Fruit fly (Drosophila melanogaster) whole organism, embryonic: ENCODE results near the gene Atg12.

Experiments used
- Atf3 ChIP-seq: fragments of 200-800 bp; sonication (Bioruptor generic); optimal IDR thresholded peaks from 3 replicates; lab custom pipeline; 2016; ENCODE audit warnings: missing biosample characterization, missing genetic modification characterization
- Awh ChIP-seq: fragments of 200-800 bp; sonication (Bioruptor generic); IDR thresholded peaks from 2 replicates; pipeline ENCODE4, ENCODE4 v1.3.6; 2022; ENCODE audit warnings: missing biosample characterization, missing genetic modification characterization
- BEAF-32 ChIP-seq: fragments of 200-800 bp; sonication (Bioruptor generic); optimal IDR thresholded peaks from 3 replicates; lab custom pipeline; 2017; ENCODE audit warnings: missing biosample characterization, missing genetic modification characterization, mild to moderate bottlenecking, moderate library complexity, missing genetic modification reagents
- CG11085 ChIP-seq: fragments of 200-800 bp; sonication (Bioruptor generic); IDR thresholded peaks from 2 replicates; pipeline ENCODE4 v1.3.6; 2022; ENCODE audit warnings: missing biosample characterization, missing genetic modification characterization
- CG12299 ChIP-seq: fragments of 200-800 bp; sonication (Bioruptor generic); optimal IDR thresholded peaks from 2 replicates; lab custom pipeline; 2018; ENCODE audit warnings: missing biosample characterization, mild to moderate bottlenecking, missing genetic modification characterization
- CG12769 ChIP-seq: fragments of 200-800 bp; sonication (Bioruptor generic); optimal IDR thresholded peaks from 2 replicates; lab custom pipeline; 2019; ENCODE audit warnings: missing biosample characterization, mild to moderate bottlenecking, missing genetic modification characterization, moderate library complexity
- CG15011 ChIP-seq: fragments of 200-800 bp; sonication (Bioruptor generic); optimal IDR thresholded peaks from 3 replicates; lab custom pipeline; 2018; ENCODE audit warnings: missing biosample characterization, mild to moderate bottlenecking, missing genetic modification characterization
- CG1529 ChIP-seq: fragments of 200-800 bp; sonication (Bioruptor generic); optimal IDR thresholded peaks from 3 replicates; lab custom pipeline; 2018; ENCODE audit warnings: missing biosample characterization, missing genetic modification characterization
- CG17612 ChIP-seq: fragments of 200-800 bp; sonication (Bioruptor generic); IDR thresholded peaks from 2 replicates; pipeline ENCODE4 v1.3.6; 2022; ENCODE audit warnings: missing biosample characterization, missing genetic modification characterization
- CG1792 ChIP-seq: fragments of 200-800 bp; sonication (Bioruptor generic); optimal IDR thresholded peaks from 2 replicates; lab custom pipeline; 2016; ENCODE audit warnings: missing biosample characterization, missing genetic modification characterization
- CG18011 ChIP-seq: fragments of 200-800 bp; sonication (Bioruptor generic); optimal IDR thresholded peaks from 2 replicates; lab custom pipeline; 2017; ENCODE audit warnings: missing biosample characterization, missing genetic modification characterization, mild to moderate bottlenecking, moderate library complexity, missing genotype
- CG2678 ChIP-seq: fragments of 200-800 bp; sonication (Bioruptor generic); optimal IDR thresholded peaks from 3 replicates; lab custom pipeline; 2019; ENCODE audit warnings: missing biosample characterization, mild to moderate bottlenecking, missing genetic modification characterization, moderate library complexity
- CG2712 ChIP-seq: fragments of 200-800 bp; optimal IDR thresholded peaks from 3 replicates; lab custom pipeline; 2019; ENCODE audit warnings: missing biosample characterization, mild to moderate bottlenecking, missing genetic modification characterization, moderate library complexity
- CG3163 ChIP-seq: fragments of 200-800 bp; sonication (Bioruptor generic); optimal IDR thresholded peaks from 3 replicates; lab custom pipeline; 2016; ENCODE audit warnings: missing biosample characterization, missing genetic modification characterization
- CG34224 ChIP-seq: fragments of 200-800 bp; sonication (Bioruptor generic); IDR thresholded peaks from 3 replicates; pipeline ENCODE4 v1.3.6; 2022; ENCODE audit warnings: missing biosample characterization, missing genetic modification characterization; ENCODE audit not compliant: partially characterized antibody
- CG3726 ChIP-seq: fragments of 200-800 bp; sonication (Bioruptor generic); IDR thresholded peaks from 3 replicates; pipeline ENCODE4, ENCODE4 v1.3.6; 2022; ENCODE audit warnings: missing biosample characterization, missing genetic modification characterization
- CG6272 ChIP-seq: fragments of 200-800 bp; sonication (Bioruptor generic); IDR thresholded peaks from 2 replicates; pipeline ENCODE4 v1.3.6; 2022; ENCODE audit warnings: missing biosample characterization, missing genetic modification characterization
- CG9437 ChIP-seq: fragments of 200-800 bp; sonication (Bioruptor generic); optimal IDR thresholded peaks from 2 replicates; lab custom pipeline; 2018; ENCODE audit warnings: missing biosample characterization, mild to moderate bottlenecking, missing genetic modification characterization
- CoRest ChIP-seq: fragments of 200-800 bp; sonication (Bioruptor generic); optimal IDR thresholded peaks from 3 replicates; lab custom pipeline; 2018; ENCODE audit warnings: missing biosample characterization, mild to moderate bottlenecking, missing genetic modification characterization, moderate library complexity
- D19B ChIP-seq: fragments of 200-800 bp; sonication (Bioruptor generic); optimal IDR thresholded peaks from 2 replicates; lab custom pipeline; 2017; ENCODE audit warnings: missing biosample characterization, mild to moderate bottlenecking, missing genetic modification characterization
- Dad ChIP-seq: fragments of 200-800 bp; sonication (Bioruptor generic); optimal IDR thresholded peaks from 3 replicates; lab custom pipeline; 2016; ENCODE audit warnings: missing biosample characterization, missing genetic modification characterization
- Drgx ChIP-seq: fragments of 200-800 bp; sonication (Bioruptor generic); IDR thresholded peaks from 2 replicates; pipeline ENCODE4 v1.3.6; 2022; ENCODE audit warnings: missing biosample characterization, missing genetic modification characterization
- HLH3B ChIP-seq: fragments of 200-800 bp; sonication (Bioruptor generic); IDR thresholded peaks from 2 replicates; pipeline ENCODE4 v1.3.6; 2022; ENCODE audit warnings: missing biosample characterization, missing genetic modification characterization
- Hand ChIP-seq: fragments of 200-800 bp; sonication (Bioruptor generic); optimal IDR thresholded peaks from 2 replicates; lab custom pipeline; 2017; ENCODE audit warnings: mild to moderate bottlenecking, missing biosample characterization, missing genetic modification reagents, missing genetic modification characterization
- Lim3 ChIP-seq: fragments of 200-800 bp; sonication (Bioruptor generic); IDR thresholded peaks from 2 replicates; pipeline ENCODE4 v1.3.6; 2022; ENCODE audit warnings: missing biosample characterization, missing genetic modification characterization
- Myb ChIP-seq: fragments of 200-800 bp; sonication (Bioruptor generic); optimal IDR thresholded peaks from 2 replicates; lab custom pipeline; 2016; ENCODE audit warnings: missing biosample characterization, missing genetic modification characterization
- Scr ChIP-seq: fragments of 200-800 bp; sonication (Bioruptor generic); IDR thresholded peaks from 2 replicates; pipeline ENCODE4 v1.3.6; 2022; ENCODE audit warnings: missing biosample characterization, missing genetic modification characterization; ENCODE audit not compliant: partially characterized antibody
- danr ChIP-seq: fragments of 200-800 bp; sonication (Bioruptor generic); IDR thresholded peaks from 2 replicates; pipeline ENCODE4 v1.3.6; 2022; ENCODE audit warnings: missing biosample characterization, missing genetic modification characterization
- dmrt99B ChIP-seq: fragments of 200-800 bp; sonication (Bioruptor generic); optimal IDR thresholded peaks from 2 replicates; lab custom pipeline; 2018; ENCODE audit warnings: missing biosample characterization, mild to moderate bottlenecking, missing genetic modification characterization, moderate library complexity
- dpn ChIP-seq, 2 experiments: fragments of 200-800 bp; sonication (Bioruptor generic); optimal IDR thresholded peaks; 3 replicates each; lab custom pipeline; 2016; ENCODE audit warnings: missing biosample characterization in 2 of 2, missing genetic modification characterization in 2 of 2
- emc ChIP-seq: fragments of 200-800 bp; sonication (Bioruptor generic); optimal IDR thresholded peaks from 2 replicates; lab custom pipeline; 2016; ENCODE audit warnings: missing biosample characterization, missing genetic modification characterization
- ftz-f1 ChIP-seq: fragments of 200-800 bp; sonication (Bioruptor generic); optimal IDR thresholded peaks from 2 replicates; lab custom pipeline; 2016; ENCODE audit warnings: missing biosample characterization, missing genetic modification characterization
- gem ChIP-seq: fragments of 200-800 bp; sonication (Bioruptor generic); optimal IDR thresholded peaks from 2 replicates; lab custom pipeline; 2019; ENCODE audit warnings: missing biosample characterization, mild to moderate bottlenecking, missing genetic modification characterization, moderate library complexity
- gro ChIP-seq: fragments of 200-800 bp; sonication (Bioruptor generic); optimal IDR thresholded peaks from 2 replicates; lab custom pipeline; 2016; ENCODE audit warnings: missing biosample characterization, missing genetic modification characterization
- kay ChIP-seq: fragments of 200-800 bp; sonication (Bioruptor generic); optimal IDR thresholded peaks from 2 replicates; lab custom pipeline; 2016; ENCODE audit warnings: missing biosample characterization, missing genetic modification characterization
- lab ChIP-seq: fragments of 200-800 bp; sonication (Bioruptor generic); optimal IDR thresholded peaks from 3 replicates; lab custom pipeline; 2017; ENCODE audit warnings: missing biosample characterization, missing genetic modification characterization, mild to moderate bottlenecking, moderate library complexity, missing genetic modification reagents
- maf-S ChIP-seq: fragments of 200-800 bp; sonication (Bioruptor generic); optimal IDR thresholded peaks from 2 replicates; lab custom pipeline; 2016; ENCODE audit warnings: missing biosample characterization, missing genetic modification characterization
- org-1 ChIP-seq: fragments of 200-800 bp; sonication (Bioruptor generic); optimal IDR thresholded peaks from 2 replicates; lab custom pipeline; 2017; ENCODE audit warnings: missing biosample characterization, missing genetic modification characterization
- otp ChIP-seq: fragments of 200-800 bp; sonication (Bioruptor generic); IDR thresholded peaks from 3 replicates; pipeline ENCODE4, ENCODE4 v1.3.6; 2022; ENCODE audit warnings: missing biosample characterization, missing genetic modification characterization
- pnt ChIP-seq: fragments of 200-800 bp; sonication (Bioruptor generic); optimal IDR thresholded peaks from 3 replicates; lab custom pipeline; 2016; ENCODE audit warnings: missing biosample characterization, missing genetic modification characterization
- pum ChIP-seq: fragments of 200-800 bp; sonication (Bioruptor generic); optimal IDR thresholded peaks from 2 replicates; lab custom pipeline; 2016; ENCODE audit warnings: missing biosample characterization, missing genetic modification characterization
- shn ChIP-seq: fragments of 200-800 bp; sonication (Bioruptor generic); optimal IDR thresholded peaks from 3 replicates; lab custom pipeline; 2016; ENCODE audit warnings: missing biosample characterization, missing genetic modification characterization
- sisA ChIP-seq: fragments of 200-800 bp; sonication (Bioruptor generic); IDR thresholded peaks from 2 replicates; pipeline ENCODE4 v1.3.6; 2022; ENCODE audit warnings: missing biosample characterization, missing genetic modification characterization
- slp2 ChIP-seq: fragments of 200-800 bp; sonication (Bioruptor generic); optimal IDR thresholded peaks from 2 replicates; lab custom pipeline; 2016; ENCODE audit warnings: missing biosample characterization, missing genetic modification characterization
- so ChIP-seq: fragments of 200-800 bp; sonication (Bioruptor generic); IDR thresholded peaks from 3 replicates; pipeline ENCODE4 v1.3.6; 2022; ENCODE audit warnings: missing biosample characterization, missing genetic modification characterization
- sr ChIP-seq: fragments of 200-800 bp; sonication (Bioruptor generic); IDR thresholded peaks from 3 replicates; pipeline ENCODE4 v1.3.6; 2022; ENCODE audit warnings: missing biosample characterization, missing genetic modification characterization
- tgo ChIP-seq: fragments of 200-800 bp; sonication (Bioruptor generic); IDR thresholded peaks from 3 replicates; pipeline ENCODE4 v1.3.6; 2022; ENCODE audit warnings: missing biosample characterization, missing genetic modification characterization
- unc-4 ChIP-seq: fragments of 200-800 bp; sonication (Bioruptor generic); IDR thresholded peaks from 2 replicates; pipeline ENCODE4 v1.3.6; 2022; ENCODE audit warnings: missing biosample characterization, missing genetic modification characterization; ENCODE audit not compliant: partially characterized antibody
- unpg ChIP-seq: fragments of 200-800 bp; sonication (Bioruptor generic); optimal IDR thresholded peaks from 3 replicates; lab custom pipeline; 2018; ENCODE audit warnings: missing biosample characterization, mild to moderate bottlenecking, missing genetic modification characterization, moderate library complexity
- z ChIP-seq: fragments of 200-800 bp; sonication (Bioruptor generic); IDR thresholded peaks from 3 replicates; pipeline ENCODE4 v1.3.6; 2022; ENCODE audit warnings: missing biosample characterization, missing genetic modification characterization
- zfh2 ChIP-seq: fragments of 200-800 bp; sonication (Bioruptor generic); optimal IDR thresholded peaks from 2 replicates; lab custom pipeline; 2016; ENCODE audit warnings: missing biosample characterization, missing genetic modification characterization

Atg12 gene

DNA sequence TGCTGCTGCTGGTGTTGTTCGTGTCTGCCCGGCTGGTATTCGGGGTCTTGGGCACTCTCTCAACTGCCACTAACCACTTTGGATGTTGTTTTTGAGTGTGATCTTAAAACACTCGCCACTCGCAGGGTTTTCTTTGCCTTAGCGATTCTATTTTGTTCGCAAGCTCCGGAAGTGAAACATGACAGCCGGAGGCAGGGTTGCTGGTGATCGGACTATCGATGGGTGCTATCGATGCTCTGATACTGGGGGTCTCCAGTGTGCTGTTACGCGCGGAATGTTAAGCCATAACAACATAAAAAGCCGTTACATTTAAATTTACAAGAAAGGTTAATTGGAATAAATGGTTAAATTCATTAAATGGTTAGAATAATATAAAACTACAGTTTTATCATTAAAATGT lies 11.8 kb upstream of the Atg12 start, which contains the start of gene yps (continued):
- peak; percentile 80 for TF ChIP-seq ftz-f1 (GFP tag; lab: Kevin White, UChicago)
- no peak for TF ChIP-seq Lim3 (GFP tag; lab: Robert Waterston, UW)
- TF ChIP-seq CG6272, result peak; percentile 58; the same call in 1 of the 2 replicates
- TF ChIP-seq CG11085, result peak; percentile 90
- peak; percentile 89 for TF ChIP-seq BEAF-32
- TF ChIP-seq slp2 (GFP tag; lab: Kevin White, UChicago), result peak; percentile 93
- TF ChIP-seq sr (GFP tag; lab: Robert Waterston, UW), result peak; percentile 96
- TF ChIP-seq org-1 (GFP tag; lab: Kevin White, UChicago), result peak; percentile 94
- TF ChIP-seq sisA (GFP tag; lab: Robert Waterston, UW), result no peak; the same call in 1 of the 2 replicates
- TF ChIP-seq emc (GFP tag; lab: Kevin White, UChicago), result peak; percentile 86
- peak; percentile 95 for TF ChIP-seq Dad (GFP tag; lab: Kevin White, UChicago)
- TF ChIP-seq CG9437 (GFP tag; lab: Kevin White, UChicago), result peak; percentile 78
- TF ChIP-seq Drgx (GFP tag; lab: Robert Waterston, UW), result peak; percentile 71
- TF ChIP-seq dmrt99B, result peak; percentile 81
- TF ChIP-seq shn (GFP tag; lab: Kevin White, UChicago), result peak; percentile 93
- TF ChIP-seq CG15011 (GFP tag; lab: Kevin White, UChicago), result peak; percentile 94
- TF ChIP-seq kay, result peak; percentile 71
- TF ChIP-seq pum (GFP tag; lab: Kevin White, UChicago), result peak; percentile 74
- peak; percentile 79 for TF ChIP-seq Scr
- TF ChIP-seq CoRest, result peak; percentile 84
- TF ChIP-seq CG2712 (tag; lab: Kevin White, UChicago), result peak; percentile 91
- peak; percentile 92 for TF ChIP-seq Awh (GFP tag; lab: Robert Waterston, UW)
- peak; percentile 93 for TF ChIP-seq maf-S
- TF ChIP-seq so, result peak; percentile 90
- peak; percentile 86 for TF ChIP-seq CG12299 (tag; lab: Kevin White, UChicago)
- peak; percentile 74 for TF ChIP-seq unc-4
- peak; percentile 87 for TF ChIP-seq Atf3 (GFP tag; lab: Kevin White, UChicago)
- peak; percentile 93 for TF ChIP-seq CG12769 (tag; lab: Kevin White, UChicago)
- peak; percentile 26 for TF ChIP-seq pnt
- TF ChIP-seq CG2678 (tag; lab: Kevin White, UChicago), result peak; percentile 84
- peak; percentile 87 for TF ChIP-seq CG1529 (GFP tag; lab: Kevin White, UChicago)
- TF ChIP-seq tgo (GFP tag; lab: Robert Waterston, UW), result peak; percentile 83
- TF ChIP-seq danr (GFP tag; lab: Robert Waterston, UW), result no peak; the same call in 1 of the 2 replicates
- TF ChIP-seq CG3726 (GFP tag; lab: Robert Waterston, UW), result peak; percentile 81; the same call in 1 of the 3 replicates
- peak; percentile 96 for TF ChIP-seq gro
- peak; percentile 81 for TF ChIP-seq zfh2 (GFP tag; lab: Kevin White, UChicago)
- peak; percentile 81 for TF ChIP-seq D19B (GFP tag; lab: Kevin White, UChicago)
- peak; percentile 97 for TF ChIP-seq otp (GFP tag; lab: Robert Waterston, UW)
- TF ChIP-seq CG17612 (GFP tag; lab: Robert Waterston, UW), result peak; percentile 79
- peak; percentile 99 for TF ChIP-seq lab (GFP tag; lab: Kevin White, UChicago)
- peak; percentile 55; the same call in 2 of the 3 replicates for TF ChIP-seq CG34224 (GFP tag; lab: Robert Waterston, UW)
- TF ChIP-seq dpn (GFP tag; optimal IDR thresholded peaks at IDR 0.05; lab: Kevin White, UChicago), result peak; percentile 87 to 96
- TF ChIP-seq CG3163 (GFP tag; lab: Kevin White, UChicago), result peak; percentile 85
- TF ChIP-seq HLH3B (GFP tag; lab: Robert Waterston, UW), result peak; percentile 87; the same call in 1 of the 2 replicates
- TF ChIP-seq CG1792, result peak; percentile 91
- peak; percentile 89 for TF ChIP-seq CG18011 (GFP tag; lab: Kevin White, UChicago)
- TF ChIP-seq unpg, result peak; percentile 91
- TF ChIP-seq Hand, result peak; percentile 89
- peak; percentile 76 for TF ChIP-seq gem (tag; lab: Kevin White, UChicago)
- peak; percentile 98 for TF ChIP-seq Myb (GFP tag; lab: Kevin White, UChicago)
- peak; percentile 73; the same call in 2 of the 3 replicates for TF ChIP-seq z (GFP tag; lab: Robert Waterston, UW)
